Fruit fly (Drosophila melanogaster): Measurements from ENCODE around the gene CG4678.

CG4678 gene

dm6 chrX:16723203-16724173 lies 27.6 kb downstream of the CG4678 start (continued):
- TF ChIP-seq Bdp1 (GFP tag; optimal IDR thresholded peaks at IDR 0.05) (peak; percentile 19), CG34376 (GFP tag; optimal IDR thresholded peaks at IDR 0.05) (no peak), CHES-1-like (GFP tag; optimal IDR thresholded peaks at IDR 0.05) (no peak), ems (GFP tag; optimal IDR thresholded peaks at IDR 0.05) (no peak), mld (GFP tag; IDR thresholded peaks at IDR 0.05; ENCODE audit: partially characterized antibody) (no peak), Blimp-1 (GFP tag; optimal IDR thresholded peaks at IDR 0.05) (peak; percentile 52), lola (GFP tag; optimal IDR thresholded peaks at IDR 0.05) (peak in 1 of 3 experiments; percentile 71), CG30431 (GFP tag; optimal IDR thresholded peaks at IDR 0.05) (peak; percentile 43), Nf-YA (GFP tag; IDR thresholded peaks at IDR 0.05) (no peak), CG13775 (GFP tag; optimal IDR thresholded peaks at IDR 0.05) (peak; percentile 67), lab (GFP tag; optimal IDR thresholded peaks at IDR 0.05) (peak; percentile 78), CG13894 (tag; optimal IDR thresholded peaks at IDR 0.05) (no peak), bigmax (GFP tag; optimal IDR thresholded peaks at IDR 0.05) (no peak), Sin3A (optimal IDR thresholded peaks at IDR 0.05) (no peak), zen2 (GFP tag; IDR thresholded peaks at IDR 0.05; ENCODE audit: partially characterized antibody) (no peak), CG6175 (GFP tag; IDR thresholded peaks at IDR 0.05) (no peak), Atf3 (GFP tag; optimal IDR thresholded peaks at IDR 0.05) (peak; percentile 27), Stat92E (GFP tag; optimal IDR thresholded peaks at IDR 0.05) (no peak), Dip3 (GFP tag; optimal IDR thresholded peaks at IDR 0.05) (no peak), maf-S (GFP tag; optimal IDR thresholded peaks at IDR 0.05) (peak; percentile 46), Gug (GFP tag; IDR thresholded peaks at IDR 0.05) (peak; percentile 12; the same call in 1 of the 4 replicates), Awh (GFP tag; IDR thresholded peaks at IDR 0.05) (peak; percentile 55), Eip74EF (GFP tag; optimal IDR thresholded peaks at IDR 0.05) (peak in 1 of 2 experiments; percentile 49), CG3847 (GFP tag; IDR thresholded peaks at IDR 0.05) (peak; percentile 58), Hr3 (GFP tag; optimal IDR thresholded peaks at IDR 0.05) (peak; percentile 70), bsh (GFP tag; optimal IDR thresholded peaks at IDR 0.05) (peak in 1 of 2 experiments; percentile 81), CG15011 (GFP tag; optimal IDR thresholded peaks at IDR 0.05) (peak; percentile 36), dimm (GFP tag; IDR thresholded peaks at IDR 0.05) (0 out of 2 replicates have a peak, but pooled peaks have one; percentile 22), Pdp1 (GFP tag; optimal IDR thresholded peaks at IDR 0.05) (peak; percentile 34 to 35), Max (GFP tag; optimal IDR thresholded peaks at IDR 0.05) (peak; percentile 8), Jarid2 (GFP tag; optimal IDR thresholded peaks at IDR 0.05) (peak; percentile 11), Aef1 (GFP tag; IDR thresholded peaks at IDR 0.05) (peak; percentile 42; the same call in 2 of the 3 replicates), CG7372 (GFP tag; IDR thresholded peaks at IDR 0.05) (no peak), p53 (GFP tag; optimal IDR thresholded peaks at IDR 0.05) (no peak), zfh2 (GFP tag; optimal IDR thresholded peaks at IDR 0.05) (peak; percentile 19), Poxn (GFP tag; IDR thresholded peaks at IDR 0.05) (peak; percentile 36; the same call in 1 of the 2 replicates), fd3F (GFP tag; optimal IDR thresholded peaks at IDR 0.05) (no peak), pros (GFP tag; optimal IDR thresholded peaks at IDR 0.05) (no peak), CG8388 (GFP tag; optimal IDR thresholded peaks at IDR 0.05) (peak; percentile 80), dysf (GFP tag; IDR thresholded peaks at IDR 0.05) (peak; percentile 81), CG11093 (GFP tag; IDR thresholded peaks at IDR 0.05) (no peak), crol (GFP tag; IDR thresholded peaks at IDR 0.05) (peak; percentile 93), CG13424 (tag; optimal IDR thresholded peaks at IDR 0.05) (peak; percentile 85), sima (GFP tag; optimal IDR thresholded peaks at IDR 0.05) (no peak), trh (GFP tag; optimal IDR thresholded peaks at IDR 0.05) (no peak), phol (tag; optimal IDR thresholded peaks at IDR 0.05) (peak; percentile 62), CG15073 (GFP tag; optimal IDR thresholded peaks at IDR 0.05) (no peak)
